Worm (Caenorhabditis elegans) whole organism, young adult: ENCODE data around the gene Y46H3C.5.
"Not testable (repeated sequence)": the region's sequence is repeated elsewhere in the genome, so short reads cannot be mapped to it uniquely, and the experiment has no call there.

Experiments
- T07F8.4 ChIP-seq: sonication (generic microtip); optimal IDR thresholded peaks from 2 replicates; lab custom pipeline; 2016; ENCODE audit warnings: mild to moderate bottlenecking, missing genetic modification characterization, moderate library complexity, missing compliant biosample characterization
- dox-1 ChIP-seq: fragments of 200-800 bp; sonication (Bioruptor generic); IDR thresholded peaks from 2 replicates; pipeline ENCODE4 v1.3.6; 2022; ENCODE audit warnings: missing genetic modification reagents, missing genetic modification characterization, missing compliant biosample characterization
- lsl-1 ChIP-seq: fragments of 200-800 bp; sonication (Bioruptor generic); optimal IDR thresholded peaks from 2 replicates; lab custom pipeline; 2018; ENCODE audit warnings: mild to moderate bottlenecking, missing genetic modification characterization, moderate library complexity, missing compliant biosample characterization
- mxl-1 ChIP-seq: sonication (generic microtip); optimal IDR thresholded peaks from 2 replicates; lab custom pipeline; 2016; ENCODE audit warnings: missing genetic modification characterization, missing compliant biosample characterization

ce11 chrV:1693876-1694275 is 1.6 kb upstream of the Y46H3C.5 start, which contains the start of gene Y46H3C.7:
- TF ChIP-seq mxl-1 (tag; lab: Kevin White, UChicago); T07F8.4 (tag; lab: Kevin White, UChicago); lsl-1 (GFP tag; lab: Kevin White, UChicago); dox-1 (GFP tag; lab: Robert Waterston, UW): not testable (repeated sequence)
